Worm (Caenorhabditis elegans) whole organism, L4 larva: ENCODE results near the gene Y39B6A.69.
A peak's percentile ranks its signal among the peaks of the same experiment; 100 is the strongest.

Experiments
- D1046.2 ChIP-seq: fragments of 200-800 bp; sonication (Bioruptor generic); IDR thresholded peaks from 2 replicates; pipeline ENCODE4 v1.3.6; 2022; ENCODE audit warnings: missing genetic modification characterization, missing compliant biosample characterization
- F26F4.8 ChIP-seq: fragments of 200-800 bp; sonication (Bioruptor generic); conservative IDR thresholded peaks from 2 replicates; pipeline ENCODE4 v1.3.6; 2022; ENCODE audit warnings: missing genetic modification characterization, missing compliant biosample characterization
- F37D6.2 ChIP-seq: sonication (generic microtip); optimal IDR thresholded peaks from 2 replicates; lab custom pipeline; 2016; ENCODE audit warnings: mild to moderate bottlenecking, missing genetic modification characterization, missing compliant biosample characterization
- F49E8.2 ChIP-seq: sonication (generic microtip); optimal IDR thresholded peaks from 2 replicates; lab custom pipeline; 2016; ENCODE audit warnings: missing compliant biosample characterization, mild to moderate bottlenecking, missing genetic modification characterization, borderline replicate concordance
- Y75B8A.6 ChIP-seq: fragments of 200-800 bp; sonication (Bioruptor generic); IDR thresholded peaks from 2 replicates; pipeline ENCODE4 v1.3.6; 2022; ENCODE audit warnings: missing genetic modification reagents, missing genetic modification characterization, missing compliant biosample characterization
- aha-1 ChIP-seq: fragments of 150-350 bp; peaks from one replicate; lab custom pipeline; 2014; ENCODE audit warnings: missing biosample characterization, missing genetic modification characterization
- aly-2 ChIP-seq: sonication (generic microtip); optimal IDR thresholded peaks from 2 replicates; lab custom pipeline; 2018; ENCODE audit warnings: missing biosample characterization, missing genetic modification characterization
- ceh-28 ChIP-seq: fragments of 150-350 bp; optimal IDR thresholded peaks from 2 replicates; lab custom pipeline; 2014; ENCODE audit warnings: missing biosample characterization, missing genetic modification reagents, missing genetic modification characterization
- ceh-32 ChIP-seq: sonication (generic microtip); optimal IDR thresholded peaks from 2 replicates; lab custom pipeline; 2016; ENCODE audit warnings: mild to moderate bottlenecking, missing genetic modification characterization, missing compliant biosample characterization; ENCODE audit not compliant: poor library complexity
- ceh-82 ChIP-seq: sonication (generic microtip); optimal IDR thresholded peaks from 2 replicates; lab custom pipeline; 2017; ENCODE audit warnings: missing biosample characterization, missing genetic modification characterization
- ces-1 ChIP-seq: fragments of 150-350 bp; sonication (generic microtip); optimal IDR thresholded peaks from 4 replicates; lab custom pipeline; 2014; ENCODE audit warnings: missing biosample characterization, missing genetic modification reagents, missing genetic modification characterization
- cey-2 ChIP-seq: sonication (generic microtip); optimal IDR thresholded peaks from 3 replicates; lab custom pipeline; 2017; ENCODE audit warnings: missing genetic modification characterization, mild to moderate bottlenecking, missing compliant biosample characterization, antibody characterized with exemption, borderline replicate concordance; ENCODE audit not compliant: insufficient read depth
- dmd-8 ChIP-seq: fragments of 200-800 bp; sonication (Bioruptor generic); IDR thresholded peaks from 2 replicates; pipeline ENCODE4 v1.3.6; 2022; ENCODE audit warnings: missing genetic modification characterization, missing compliant biosample characterization
- dmd-9 ChIP-seq: fragments of 200-800 bp; sonication (Bioruptor generic); IDR thresholded peaks from 2 replicates; pipeline ENCODE4 v1.3.6; 2022; ENCODE audit warnings: missing genetic modification reagents, missing genetic modification characterization, missing compliant biosample characterization
- dpl-1 ChIP-seq: fragments of 150-350 bp; optimal IDR thresholded peaks from 2 replicates; lab custom pipeline; 2014; ENCODE audit warnings: missing biosample characterization, missing genetic modification reagents, missing genetic modification characterization
- dve-1 ChIP-seq: sonication (generic microtip); optimal IDR thresholded peaks from 2 replicates; lab custom pipeline; 2017; ENCODE audit warnings: antibody characterized with exemption, mild to moderate bottlenecking, missing genetic modification characterization, missing compliant biosample characterization; ENCODE audit not compliant: insufficient read depth
- egl-43 ChIP-seq: fragments of 200-800 bp; sonication (Bioruptor generic); IDR thresholded peaks from 2 replicates; pipeline ENCODE4 v1.3.6; 2022; ENCODE audit warnings: missing genetic modification reagents, missing genetic modification characterization, missing compliant biosample characterization
- fos-1 ChIP-seq: fragments of 150-350 bp; optimal IDR thresholded peaks from 2 replicates; lab custom pipeline; 2014; ENCODE audit warnings: missing biosample characterization, missing genetic modification characterization
- gei-8 ChIP-seq: fragments of 200-800 bp; sonication (Bioruptor generic); optimal IDR thresholded peaks from 2 replicates; lab custom pipeline; 2018; ENCODE audit warnings: mild to moderate bottlenecking, missing genetic modification characterization, missing compliant biosample characterization
- hif-1 ChIP-seq, 2 experiments: sonication (generic microtip); optimal IDR thresholded peaks; 2 replicates each; lab custom pipeline; 2016 to 2017; ENCODE audit warnings: missing compliant biosample characterization in 2 of 2, missing genetic modification characterization in 2 of 2, missing genetic modification reagents in 2 of 2, missing genotype in 2 of 2, mild to moderate bottlenecking in 1 of 2
- hlh-11 ChIP-seq: fragments of 200-800 bp; sonication (Bioruptor generic); optimal IDR thresholded peaks from 2 replicates; lab custom pipeline; 2018; ENCODE audit warnings: mild to moderate bottlenecking, missing genetic modification characterization, missing compliant biosample characterization
- hlh-30 ChIP-seq: sonication (generic microtip); optimal IDR thresholded peaks from 2 replicates; lab custom pipeline; 2017; ENCODE audit warnings: antibody characterized with exemption, mild to moderate bottlenecking, missing genetic modification characterization, missing compliant biosample characterization; ENCODE audit not compliant: insufficient read depth
- lim-7 ChIP-seq: fragments of 200-800 bp; sonication (Bioruptor generic); IDR thresholded peaks from 2 replicates; pipeline ENCODE4 v1.3.6; 2022; ENCODE audit warnings: missing genetic modification characterization, missing compliant biosample characterization
- lin-13 ChIP-seq: fragments of 150-350 bp; optimal IDR thresholded peaks from 2 replicates; lab custom pipeline; 2014; ENCODE audit warnings: missing biosample characterization, missing genetic modification reagents, missing genetic modification characterization
- lin-29 ChIP-seq: fragments of 200-800 bp; sonication (Bioruptor generic); IDR thresholded peaks from 2 replicates; pipeline ENCODE4 v1.3.6; 2022; ENCODE audit warnings: missing genetic modification reagents, missing genetic modification characterization, missing compliant biosample characterization
- lin-39 ChIP-seq: fragments of 150-350 bp; optimal IDR thresholded peaks from 2 replicates; lab custom pipeline; 2014; ENCODE audit warnings: missing biosample characterization, missing genetic modification reagents, missing genetic modification characterization
- lir-3 ChIP-seq: sonication (generic microtip); optimal IDR thresholded peaks from 2 replicates; lab custom pipeline; 2016; ENCODE audit warnings: mild to moderate bottlenecking, missing genetic modification characterization, missing compliant biosample characterization
- madf-9 ChIP-seq: fragments of 200-800 bp; sonication (Bioruptor generic); conservative IDR thresholded peaks from 2 replicates; pipeline ENCODE4 v1.3.6; 2022; ENCODE audit warnings: missing genetic modification reagents, missing genetic modification characterization, missing compliant biosample characterization
- mdl-1 ChIP-seq, 2 experiments: fragments of 150-350 bp in 1 of 2; sonication (generic microtip) in 1 of 2; optimal IDR thresholded peaks; 2 replicates each; lab custom pipeline; 2014 to 2017; ENCODE audit warnings: missing biosample characterization in 2 of 2, missing genetic modification characterization in 2 of 2
- mes-2 ChIP-seq: sonication (generic microtip); optimal IDR thresholded peaks from 2 replicates; lab custom pipeline; 2016; ENCODE audit warnings: missing genotype, mild to moderate bottlenecking, missing genetic modification characterization, missing compliant biosample characterization; ENCODE audit not compliant: poor library complexity, severe bottlenecking
- nhr-10 ChIP-seq: fragments of 150-350 bp; optimal IDR thresholded peaks from 2 replicates; lab custom pipeline; 2014; ENCODE audit warnings: missing biosample characterization, missing genetic modification characterization
- nhr-102 ChIP-seq: sonication (generic microtip); optimal IDR thresholded peaks from 2 replicates; lab custom pipeline; 2016; ENCODE audit warnings: mild to moderate bottlenecking, missing genetic modification characterization, moderate library complexity, missing compliant biosample characterization
- nhr-111 ChIP-seq: fragments of 200-800 bp; sonication (Bioruptor generic); optimal IDR thresholded peaks from 2 replicates; lab custom pipeline; 2018; ENCODE audit warnings: mild to moderate bottlenecking, missing genetic modification characterization, missing compliant biosample characterization
- nhr-237 ChIP-seq: sonication (generic microtip); optimal IDR thresholded peaks from 2 replicates; lab custom pipeline; 2017; ENCODE audit warnings: missing biosample characterization, missing genetic modification characterization
- nhr-28 ChIP-seq: fragments of 150-350 bp; optimal IDR thresholded peaks from 2 replicates; lab custom pipeline; 2014; ENCODE audit warnings: missing biosample characterization, missing genetic modification characterization
- nhr-41 ChIP-seq: fragments of 200-800 bp; sonication (Bioruptor generic); IDR thresholded peaks from 2 replicates; pipeline ENCODE4 v1.3.6; 2022; ENCODE audit warnings: missing genetic modification reagents, missing genetic modification characterization, missing compliant biosample characterization
- nhr-42 ChIP-seq: fragments of 200-800 bp; sonication (Bioruptor generic); IDR thresholded peaks from 2 replicates; pipeline ENCODE4 v1.3.6; 2022; ENCODE audit warnings: missing genetic modification characterization, missing compliant biosample characterization
- nhr-6 ChIP-seq: fragments of 150-350 bp; optimal IDR thresholded peaks from 2 replicates; lab custom pipeline; 2014; ENCODE audit warnings: missing biosample characterization, missing genetic modification characterization
- nhr-77 ChIP-seq: fragments of 150-350 bp; optimal IDR thresholded peaks from 2 replicates; lab custom pipeline; 2014; ENCODE audit warnings: missing biosample characterization, missing genetic modification characterization
- pha-4 ChIP-seq, 2 experiments: fragments of 150-350 bp in 1 of 2; fragments of 200-800 bp in 1 of 2; sonication (Bioruptor generic) in 1 of 2; IDR thresholded peaks in 1 of 2; optimal IDR thresholded peaks in 1 of 2; 2 replicates each; pipeline versions ENCODE4 v1.3.6 to Lab custom; 2014 to 2022; ENCODE audit warnings: missing genetic modification characterization in 2 of 2, missing genetic modification reagents in 2 of 2, missing biosample characterization in 1 of 2, missing compliant biosample characterization in 1 of 2
- php-3 ChIP-seq: fragments of 200-800 bp; sonication (Bioruptor generic); IDR thresholded peaks from 2 replicates; pipeline ENCODE4 v1.3.6; 2022; ENCODE audit warnings: missing genetic modification reagents, missing genetic modification characterization, missing compliant biosample characterization
- pqm-1 ChIP-seq: sonication (generic microtip); optimal IDR thresholded peaks from 2 replicates; lab custom pipeline; 2017; ENCODE audit warnings: missing biosample characterization, missing genetic modification characterization
- skn-1 ChIP-seq: fragments of 150-350 bp; optimal IDR thresholded peaks from 2 replicates; lab custom pipeline; 2014; ENCODE audit warnings: missing biosample characterization, missing genetic modification characterization
- snpc-4 ChIP-seq: fragments of 150-350 bp; optimal IDR thresholded peaks from 2 replicates; lab custom pipeline; 2014; ENCODE audit warnings: missing biosample characterization, missing genetic modification characterization
- unc-39 ChIP-seq: sonication (generic microtip); optimal IDR thresholded peaks from 2 replicates; lab custom pipeline; 2017; ENCODE audit warnings: missing biosample characterization, missing genetic modification characterization
- unc-62 ChIP-seq, 3 experiments: fragments of 150-350 bp in 1 of 3; sonication (generic microtip); optimal IDR thresholded peaks in 2 of 3; peaks in 1 of 3; 1 replicate in 1 of 3; 2 replicates in 2 of 3; lab custom pipeline; 2014 to 2017; ENCODE audit warnings: missing biosample characterization in 3 of 3, missing genetic modification characterization in 3 of 3, missing genetic modification reagents in 3 of 3, missing genotype in 1 of 3
- zag-1 ChIP-seq: fragments of 150-350 bp; optimal IDR thresholded peaks from 2 replicates; lab custom pipeline; 2014; ENCODE audit warnings: missing biosample characterization, missing genetic modification characterization
- zfp-2 ChIP-seq: sonication (generic microtip); optimal IDR thresholded peaks from 2 replicates; lab custom pipeline; 2016; ENCODE audit warnings: mild to moderate bottlenecking, missing genetic modification characterization, missing compliant biosample characterization
- zfp-3 ChIP-seq: fragments of 200-800 bp; sonication (Bioruptor generic); conservative IDR thresholded peaks from 2 replicates; pipeline ENCODE4 v1.3.6; 2022; ENCODE audit warnings: missing genetic modification reagents, missing genetic modification characterization, missing compliant biosample characterization
- zip-11 ChIP-seq: fragments of 200-800 bp; sonication (Bioruptor generic); IDR thresholded peaks from 2 replicates; pipeline ENCODE4 v1.3.6; 2022; ENCODE audit warnings: missing genetic modification characterization, missing compliant biosample characterization
- zip-2 ChIP-seq: fragments of 150-350 bp; optimal IDR thresholded peaks from 2 replicates; lab custom pipeline; 2014; ENCODE audit warnings: missing biosample characterization, missing genetic modification characterization

Gene Y39B6A.69

ce11 chrV:19158664-19159063 is 6.4 kb upstream of the Y39B6A.69 start, which contains the start of gene Y39B6A.5 (continued):
- TF ChIP-seq lin-13 (GFP tag; lab: Kevin White, UChicago) (peak; percentile 83), pha-4 (GFP tag; IDR thresholded peaks at IDR 0.05; lab: Robert Waterston, UW) (peak; percentile 64), pha-4 (tag; optimal IDR thresholded peaks at IDR 0.05; lab: Kevin White, UChicago) (peak; percentile 96), aly-2 (tag; lab: Kevin White, UChicago) (no peak), cey-2 (tag; lab: Kevin White, UChicago) (peak; percentile 71), nhr-111 (no peak), php-3 (GFP tag; lab: Robert Waterston, UW) (peak; percentile 88), lin-39 (tag; lab: Kevin White, UChicago) (no peak), dmd-9 (no peak), nhr-28 (peak; percentile 94), skn-1 (tag; lab: Kevin White, UChicago) (no peak), mes-2 (tag; lab: Kevin White, UChicago) (peak; percentile 81), zag-1 (no peak), F37D6.2 (tag; lab: Kevin White, UChicago) (no peak), nhr-237 (tag; lab: Kevin White, UChicago) (no peak), Y75B8A.6 (GFP tag; lab: Robert Waterston, UW) (no peak), hif-1 (tag; optimal IDR thresholded peaks at IDR 0.05; lab: Kevin White, UChicago) (peak in 1 of 2 experiments; percentile 46), zfp-3 (GFP tag; lab: Robert Waterston, UW) (no peak), nhr-102 (peak; percentile 78), unc-39 (no peak), mdl-1 (tag; optimal IDR thresholded peaks at IDR 0.05; lab: Kevin White, UChicago) (peak in 1 of 2 experiments; percentile 53), F26F4.8 (GFP tag; lab: Robert Waterston, UW) (no peak), hlh-11 (tag; lab: Kevin White, UChicago) (peak; percentile 90), zip-2 (tag; lab: Kevin White, UChicago) (peak; percentile 13), egl-43 (GFP tag; lab: Robert Waterston, UW) (no peak), nhr-77 (tag; lab: Kevin White, UChicago) (peak; percentile 93), lir-3 (tag; lab: Kevin White, UChicago) (no peak), ceh-82 (no peak), madf-9 (GFP tag; lab: Robert Waterston, UW) (no peak; the same call in 1 of the 2 replicates), nhr-6 (tag; lab: Kevin White, UChicago) (peak; percentile 95), lim-7 (no peak), ces-1 (GFP tag; lab: Kevin White, UChicago) (no peak), hlh-30 (peak; percentile 30), lin-29 (GFP tag; lab: Robert Waterston, UW) (no peak), nhr-42 (GFP tag; lab: Robert Waterston, UW) (no peak), unc-62 (GFP tag; optimal IDR thresholded peaks at IDR 0.05 in 1 of 2; lab: Kevin White, UChicago) (no peak), unc-62 (tag; optimal IDR thresholded peaks at IDR 0.05; lab: Kevin White, UChicago) (no peak), dmd-8 (GFP tag; lab: Robert Waterston, UW) (no peak), ceh-28 (tag; lab: Kevin White, UChicago) (no peak), D1046.2 (GFP tag; lab: Robert Waterston, UW) (no peak), nhr-10 (tag; lab: Kevin White, UChicago) (peak; percentile 65), dve-1 (peak; percentile 99), fos-1 (tag; lab: Kevin White, UChicago) (peak; percentile 73), zip-11 (GFP tag; lab: Robert Waterston, UW) (no peak), F49E8.2 (tag; lab: Kevin White, UChicago) (no peak), snpc-4 (tag; lab: Kevin White, UChicago) (no peak), gei-8 (GFP tag; lab: Kevin White, UChicago) (no peak), ceh-32 (tag; lab: Kevin White, UChicago) (no peak), aha-1 (tag; lab: Kevin White, UChicago) (peak; percentile 80), pqm-1 (tag; lab: Kevin White, UChicago) (peak; percentile 98), zfp-2 (no peak), dpl-1 (no peak), nhr-41 (GFP tag; lab: Robert Waterston, UW) (no peak)
